Fruit fly (Drosophila melanogaster) whole organism, embryonic: ENCODE results near the gene smid.

Experiments used
- Antp ChIP-seq: fragments of 200-800 bp; sonication (Bioruptor generic); optimal IDR thresholded peaks from 3 replicates; lab custom pipeline; 2016; ENCODE audit warnings: missing biosample characterization, missing genetic modification characterization
- Atf6 ChIP-seq: fragments of 200-800 bp; sonication (Bioruptor generic); IDR thresholded peaks from 2 replicates; pipeline ENCODE4 v1.3.6; 2022; ENCODE audit warnings: missing biosample characterization, missing genetic modification characterization
- B-H1 ChIP-seq: fragments of 200-800 bp; sonication (Bioruptor generic); IDR thresholded peaks from 3 replicates; pipeline ENCODE4 v1.3.6; 2022; ENCODE audit warnings: missing biosample characterization, missing genetic modification characterization
- Bgb ChIP-seq: fragments of 200-800 bp; sonication (Bioruptor generic); IDR thresholded peaks from 2 replicates; pipeline ENCODE4 v1.3.6; 2022; ENCODE audit warnings: missing biosample characterization, missing genetic modification characterization; ENCODE audit not compliant: partially characterized antibody
- Blimp-1 ChIP-seq: fragments of 200-800 bp; sonication (Bioruptor generic); optimal IDR thresholded peaks from 3 replicates; lab custom pipeline; 2018; ENCODE audit warnings: missing biosample characterization, missing genetic modification characterization, mild to moderate bottlenecking, moderate library complexity, missing genetic modification reagents
- CG10321 ChIP-seq: fragments of 200-800 bp; sonication (Bioruptor generic); IDR thresholded peaks from 2 replicates; pipeline ENCODE4 v1.3.6; 2022; ENCODE audit warnings: missing biosample characterization, missing genetic modification characterization
- CG10431 ChIP-seq: fragments of 200-800 bp; sonication (Bioruptor generic); optimal IDR thresholded peaks from 3 replicates; lab custom pipeline; 2018; ENCODE audit warnings: missing biosample characterization, mild to moderate bottlenecking, missing genetic modification characterization
- CG11398 ChIP-seq: fragments of 200-800 bp; sonication (Bioruptor generic); optimal IDR thresholded peaks from 2 replicates; lab custom pipeline; 2016; ENCODE audit warnings: missing biosample characterization, missing genetic modification characterization
- CG11456 ChIP-seq: fragments of 200-800 bp; sonication (Bioruptor generic); IDR thresholded peaks from 3 replicates; pipeline ENCODE4 v1.3.6; 2022; ENCODE audit warnings: missing biosample characterization, missing genetic modification characterization
- CG1233 ChIP-seq: fragments of 200-800 bp; sonication (Bioruptor generic); optimal IDR thresholded peaks from 4 replicates; lab custom pipeline; 2018; ENCODE audit warnings: missing biosample characterization, mild to moderate bottlenecking, missing genetic modification characterization
- CG13624 ChIP-seq: fragments of 200-800 bp; sonication (Bioruptor generic); optimal IDR thresholded peaks from 2 replicates; lab custom pipeline; 2016; ENCODE audit warnings: missing biosample characterization, missing genetic modification characterization
- CG15479 ChIP-seq: fragments of 200-800 bp; sonication (Bioruptor generic); optimal IDR thresholded peaks from 3 replicates; lab custom pipeline; 2019; ENCODE audit warnings: missing biosample characterization, mild to moderate bottlenecking, missing genetic modification characterization, moderate library complexity
- CG1602 ChIP-seq: fragments of 200-800 bp; sonication (Bioruptor generic); optimal IDR thresholded peaks from 3 replicates; lab custom pipeline; 2016; ENCODE audit warnings: missing biosample characterization, missing genetic modification characterization
- CG17912 ChIP-seq: fragments of 200-800 bp; sonication (Bioruptor generic); optimal IDR thresholded peaks from 2 replicates; lab custom pipeline; 2018; ENCODE audit warnings: missing biosample characterization, mild to moderate bottlenecking, missing genetic modification characterization
- CG2120 ChIP-seq: fragments of 200-800 bp; sonication (Bioruptor generic); optimal IDR thresholded peaks from 3 replicates; lab custom pipeline; 2016; ENCODE audit warnings: missing biosample characterization, missing genetic modification characterization
- CG2202 ChIP-seq: fragments of 200-800 bp; sonication (Bioruptor generic); optimal IDR thresholded peaks from 2 replicates; lab custom pipeline; 2018; ENCODE audit warnings: missing biosample characterization, mild to moderate bottlenecking, missing genetic modification characterization
- CG3065 ChIP-seq: fragments of 200-800 bp; sonication (Bioruptor generic); optimal IDR thresholded peaks from 2 replicates; lab custom pipeline; 2016; ENCODE audit warnings: missing biosample characterization, missing genetic modification characterization
- CG31388 ChIP-seq: fragments of 200-800 bp; sonication (Bioruptor generic); optimal IDR thresholded peaks from 2 replicates; lab custom pipeline; 2016; ENCODE audit warnings: missing biosample characterization, missing genetic modification characterization
- CG4360 ChIP-seq: fragments of 200-800 bp; sonication (Bioruptor generic); IDR thresholded peaks from 2 replicates; pipeline ENCODE4 v1.3.6; 2022; ENCODE audit warnings: missing biosample characterization, missing genetic modification characterization
- CG4424 ChIP-seq: fragments of 200-800 bp; sonication (Bioruptor generic); optimal IDR thresholded peaks from 3 replicates; lab custom pipeline; 2016; ENCODE audit warnings: missing biosample characterization, missing genetic modification characterization
- CG5245 ChIP-seq: fragments of 200-800 bp; sonication (Bioruptor generic); optimal IDR thresholded peaks from 3 replicates; lab custom pipeline; 2016; ENCODE audit warnings: missing biosample characterization, missing genetic modification characterization
- CG6765 ChIP-seq: fragments of 200-800 bp; sonication (Bioruptor generic); optimal IDR thresholded peaks from 3 replicates; lab custom pipeline; 2017; ENCODE audit warnings: missing biosample characterization, mild to moderate bottlenecking, missing genetic modification characterization
- CG7556 ChIP-seq: fragments of 200-800 bp; sonication (Bioruptor generic); optimal IDR thresholded peaks from 2 replicates; lab custom pipeline; 2017; ENCODE audit warnings: missing biosample characterization, mild to moderate bottlenecking, missing genetic modification characterization
- CG7745 ChIP-seq: fragments of 200-800 bp; sonication (Bioruptor generic); optimal IDR thresholded peaks from 2 replicates; lab custom pipeline; 2018; ENCODE audit warnings: missing biosample characterization, mild to moderate bottlenecking, missing genetic modification characterization, moderate library complexity
- CG7839 ChIP-seq: fragments of 200-800 bp; sonication (Bioruptor generic); optimal IDR thresholded peaks from 3 replicates; lab custom pipeline; 2018; ENCODE audit warnings: missing biosample characterization, mild to moderate bottlenecking, missing genetic modification characterization, moderate library complexity
- CG8765 ChIP-seq: fragments of 200-800 bp; sonication (Bioruptor generic); IDR thresholded peaks from 2 replicates; pipeline ENCODE4 v1.3.6; 2022; ENCODE audit warnings: missing biosample characterization, missing genetic modification characterization
- CG9817 ChIP-seq: fragments of 200-800 bp; sonication (Bioruptor generic); optimal IDR thresholded peaks from 2 replicates; lab custom pipeline; 2018; ENCODE audit warnings: missing biosample characterization, mild to moderate bottlenecking, missing genetic modification characterization, moderate library complexity
- D19A ChIP-seq: fragments of 200-800 bp; optimal IDR thresholded peaks from 3 replicates; lab custom pipeline; 2019; ENCODE audit warnings: missing biosample characterization, mild to moderate bottlenecking, missing genetic modification characterization, moderate library complexity
- Dll ChIP-seq: fragments of 200-800 bp; sonication (Bioruptor generic); IDR thresholded peaks from 4 replicates; pipeline ENCODE4 v1.3.6; 2022; ENCODE audit warnings: missing biosample characterization, missing genetic modification characterization; ENCODE audit not compliant: partially characterized antibody
- Dref ChIP-seq: fragments of 200-800 bp; sonication (Bioruptor generic); IDR thresholded peaks from 2 replicates; pipeline ENCODE4 v1.3.6; 2022; ENCODE audit warnings: missing biosample characterization, missing genetic modification characterization
- Hand ChIP-seq: fragments of 200-800 bp; sonication (Bioruptor generic); optimal IDR thresholded peaks from 2 replicates; lab custom pipeline; 2017; ENCODE audit warnings: mild to moderate bottlenecking, missing biosample characterization, missing genetic modification reagents, missing genetic modification characterization
- HmgZ ChIP-seq: fragments of 200-800 bp; sonication (Bioruptor generic); optimal IDR thresholded peaks from 2 replicates; lab custom pipeline; 2018; ENCODE audit warnings: missing biosample characterization, mild to moderate bottlenecking, missing genetic modification characterization
- Kr ChIP-seq: fragments of 200-800 bp; sonication (Bioruptor generic); optimal IDR thresholded peaks from 2 replicates; lab custom pipeline; 2017; ENCODE audit warnings: missing biosample characterization, mild to moderate bottlenecking, missing genetic modification characterization
- ash1 ChIP-seq: fragments of 200-800 bp; sonication (Bioruptor generic); optimal IDR thresholded peaks from 2 replicates; lab custom pipeline; 2018; ENCODE audit warnings: missing biosample characterization, mild to moderate bottlenecking, missing genetic modification characterization
- bigmax ChIP-seq: fragments of 200-800 bp; sonication (Bioruptor generic); optimal IDR thresholded peaks from 2 replicates; lab custom pipeline; 2018; ENCODE audit warnings: missing biosample characterization, mild to moderate bottlenecking, missing genetic modification characterization
- caup ChIP-seq: fragments of 200-800 bp; sonication (Bioruptor generic); optimal IDR thresholded peaks from 3 replicates; lab custom pipeline; 2017; ENCODE audit warnings: missing biosample characterization, mild to moderate bottlenecking, missing genetic modification characterization, moderate library complexity; ENCODE audit not compliant: severe bottlenecking
- crol ChIP-seq: fragments of 200-800 bp; sonication (Bioruptor generic); IDR thresholded peaks from 2 replicates; pipeline ENCODE4 v1.3.6; 2022; ENCODE audit warnings: missing biosample characterization, missing genetic modification characterization
- cwo ChIP-seq: fragments of 200-800 bp; sonication (Bioruptor generic); optimal IDR thresholded peaks from 3 replicates; lab custom pipeline; 2017; ENCODE audit warnings: missing biosample characterization, missing genetic modification characterization, mild to moderate bottlenecking, moderate library complexity, missing genetic modification reagents
- dimm ChIP-seq: fragments of 200-800 bp; sonication (Bioruptor generic); IDR thresholded peaks from 2 replicates; pipeline ENCODE4 v1.3.6; 2022; ENCODE audit warnings: missing biosample characterization, missing genetic modification characterization
- dm ChIP-seq: fragments of 200-800 bp; sonication (Bioruptor generic); optimal IDR thresholded peaks from 3 replicates; lab custom pipeline; 2016; ENCODE audit warnings: missing biosample characterization, missing genetic modification characterization
- dmrt99B ChIP-seq: fragments of 200-800 bp; sonication (Bioruptor generic); optimal IDR thresholded peaks from 2 replicates; lab custom pipeline; 2018; ENCODE audit warnings: missing biosample characterization, mild to moderate bottlenecking, missing genetic modification characterization, moderate library complexity
- exex ChIP-seq: fragments of 200-800 bp; sonication (Bioruptor generic); optimal IDR thresholded peaks from 4 replicates; lab custom pipeline; 2018; ENCODE audit warnings: missing biosample characterization, mild to moderate bottlenecking, missing genetic modification characterization, moderate library complexity
- ftz-f1 ChIP-seq: fragments of 200-800 bp; sonication (Bioruptor generic); optimal IDR thresholded peaks from 2 replicates; lab custom pipeline; 2016; ENCODE audit warnings: missing biosample characterization, missing genetic modification characterization
- hb ChIP-seq: fragments of 200-800 bp; sonication (Bioruptor generic); IDR thresholded peaks from 3 replicates; pipeline ENCODE4 v1.3.6; 2022; ENCODE audit warnings: missing biosample characterization, missing genetic modification characterization; ENCODE audit not compliant: partially characterized antibody
- kni ChIP-seq: fragments of 200-800 bp; sonication (Bioruptor generic); optimal IDR thresholded peaks from 3 replicates; lab custom pipeline; 2017; ENCODE audit warnings: mild to moderate bottlenecking, missing biosample characterization, missing genetic modification reagents, missing genetic modification characterization
- shn ChIP-seq: fragments of 200-800 bp; sonication (Bioruptor generic); optimal IDR thresholded peaks from 3 replicates; lab custom pipeline; 2016; ENCODE audit warnings: missing biosample characterization, missing genetic modification characterization
- so ChIP-seq: fragments of 200-800 bp; sonication (Bioruptor generic); IDR thresholded peaks from 3 replicates; pipeline ENCODE4 v1.3.6; 2022; ENCODE audit warnings: missing biosample characterization, missing genetic modification characterization
- tio ChIP-seq: fragments of 200-800 bp; sonication (Bioruptor generic); optimal IDR thresholded peaks from 2 replicates; lab custom pipeline; 2017; ENCODE audit warnings: missing biosample characterization, missing genetic modification characterization, inconsistent platforms
- wor ChIP-seq: fragments of 200-800 bp; sonication (Bioruptor generic); IDR thresholded peaks from 2 replicates; pipeline ENCODE4 v1.3.6; 2022; ENCODE audit warnings: missing biosample characterization, missing genetic modification characterization

The smid gene

DNA sequence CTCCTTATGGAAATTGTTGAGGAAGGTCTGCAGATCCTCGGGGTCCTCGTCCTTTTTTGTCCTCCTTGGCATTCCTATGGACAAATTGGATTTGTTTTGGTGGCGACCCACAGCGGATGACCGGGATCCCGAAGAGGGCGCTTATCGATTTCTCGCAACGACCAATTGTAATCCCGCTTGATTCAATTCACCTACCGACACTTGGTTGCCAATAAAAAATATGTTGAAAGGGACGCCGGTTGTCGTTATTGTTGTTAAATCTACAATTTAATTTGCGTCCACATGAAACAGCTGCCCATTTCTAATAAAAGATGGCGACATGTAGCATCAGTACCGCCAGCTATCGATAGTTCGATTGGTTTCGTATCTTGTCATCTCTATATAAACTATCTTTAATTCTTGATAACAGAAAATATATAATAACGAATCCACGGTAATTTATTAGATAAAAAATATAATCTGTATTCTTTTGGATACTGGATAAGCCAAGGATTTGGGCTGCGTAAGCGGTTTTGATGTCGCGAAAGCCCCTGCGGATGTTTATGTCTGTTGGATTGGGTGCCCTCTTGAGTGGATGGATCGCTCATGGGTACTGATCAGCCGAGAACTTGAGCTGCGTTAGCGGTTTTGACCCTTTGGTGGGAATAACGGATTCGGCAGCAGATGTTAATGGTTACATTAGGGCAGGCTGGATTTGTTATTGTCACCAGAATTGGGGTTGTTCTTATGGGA, 24.9 kb upstream of the smid start, which contains the start of gene CTCF (continued):
- TF ChIP-seq HmgZ (tag; lab: Kevin White, UChicago): peak; percentile 24
- peak; percentile 38 for TF ChIP-seq CG1233
- peak; percentile 74 for TF ChIP-seq exex (tag; lab: Kevin White, UChicago)
- TF ChIP-seq dm (GFP tag; lab: Kevin White, UChicago): peak; percentile 47
- TF ChIP-seq CG1602 (GFP tag; lab: Kevin White, UChicago): peak; percentile 3
- peak; percentile 73; the same call in 2 of the 3 replicates for TF ChIP-seq CG11456 (GFP tag; lab: Robert Waterston, UW)
- TF ChIP-seq CG4424 (GFP tag; lab: Kevin White, UChicago): peak; percentile 43
- TF ChIP-seq CG7745 (tag; lab: Kevin White, UChicago): no peak
- TF ChIP-seq CG10321 (GFP tag; lab: Robert Waterston, UW): no peak
- peak; percentile 83 for TF ChIP-seq Dll (GFP tag; lab: Robert Waterston, UW)
- peak; percentile 3 for TF ChIP-seq CG11398 (GFP tag; lab: Kevin White, UChicago)
- TF ChIP-seq Hand: no peak
- no peak for TF ChIP-seq cwo
- peak; percentile 29 for TF ChIP-seq ftz-f1 (GFP tag; lab: Kevin White, UChicago)
- TF ChIP-seq D19A (tag; lab: Kevin White, UChicago): peak; percentile 41
- no peak for TF ChIP-seq CG6765 (GFP tag; lab: Kevin White, UChicago)
- TF ChIP-seq Dref: peak; percentile 76
- TF ChIP-seq caup (GFP tag; lab: Kevin White, UChicago): peak; percentile 23
- TF ChIP-seq dimm (GFP tag; lab: Robert Waterston, UW): no peak
- TF ChIP-seq Bgb (GFP tag; lab: Robert Waterston, UW): peak; percentile 73
- no peak for TF ChIP-seq CG31388 (GFP tag; lab: Kevin White, UChicago)
- TF ChIP-seq CG2120 (GFP tag; lab: Kevin White, UChicago): peak; percentile 52
- TF ChIP-seq CG4360 (GFP tag; lab: Robert Waterston, UW): no peak
- TF ChIP-seq CG2202: no peak
- no peak for TF ChIP-seq crol (GFP tag; lab: Robert Waterston, UW)
- TF ChIP-seq dmrt99B: peak; percentile 16
- no peak for TF ChIP-seq so
- TF ChIP-seq wor (GFP tag; lab: Robert Waterston, UW): no peak; the same call in 1 of the 2 replicates
- no peak for TF ChIP-seq CG15479 (GFP tag; lab: Kevin White, UChicago)
- TF ChIP-seq tio (GFP tag; lab: Kevin White, UChicago): no peak
- TF ChIP-seq CG9817 (tag; lab: Kevin White, UChicago): peak; percentile 16
- TF ChIP-seq kni (GFP tag; lab: Kevin White, UChicago): peak; percentile 31
- TF ChIP-seq hb (GFP tag; lab: Robert Waterston, UW): peak; percentile 65; the same call in 2 of the 3 replicates
- no peak for TF ChIP-seq bigmax
- TF ChIP-seq Antp (GFP tag; lab: Kevin White, UChicago): peak; percentile 55
- no peak for TF ChIP-seq shn (GFP tag; lab: Kevin White, UChicago)
- peak; percentile 44 for TF ChIP-seq CG5245
- no peak for TF ChIP-seq Atf6 (GFP tag; lab: Robert Waterston, UW)
- TF ChIP-seq B-H1 (GFP tag; lab: Robert Waterston, UW): no peak
- no peak for TF ChIP-seq CG7556 (GFP tag; lab: Kevin White, UChicago)
- TF ChIP-seq CG3065 (GFP tag; lab: Kevin White, UChicago): no peak
- TF ChIP-seq Kr (GFP tag; lab: Kevin White, UChicago): no peak
- TF ChIP-seq Blimp-1 (GFP tag; lab: Kevin White, UChicago): no peak
- peak; percentile 53 for TF ChIP-seq CG7839 (tag; lab: Kevin White, UChicago)
- TF ChIP-seq ash1 (GFP tag; lab: Kevin White, UChicago): no peak
- TF ChIP-seq CG8765 (GFP tag; lab: Robert Waterston, UW): no peak
- TF ChIP-seq CG17912: no peak
- TF ChIP-seq CG10431 (GFP tag; lab: Kevin White, UChicago): peak; percentile 51
- peak; percentile 45 for TF ChIP-seq CG13624 (GFP tag; lab: Kevin White, UChicago)
